Worm (Caenorhabditis elegans): ENCODE measurements around the gene ZK177.1.

DNA sequence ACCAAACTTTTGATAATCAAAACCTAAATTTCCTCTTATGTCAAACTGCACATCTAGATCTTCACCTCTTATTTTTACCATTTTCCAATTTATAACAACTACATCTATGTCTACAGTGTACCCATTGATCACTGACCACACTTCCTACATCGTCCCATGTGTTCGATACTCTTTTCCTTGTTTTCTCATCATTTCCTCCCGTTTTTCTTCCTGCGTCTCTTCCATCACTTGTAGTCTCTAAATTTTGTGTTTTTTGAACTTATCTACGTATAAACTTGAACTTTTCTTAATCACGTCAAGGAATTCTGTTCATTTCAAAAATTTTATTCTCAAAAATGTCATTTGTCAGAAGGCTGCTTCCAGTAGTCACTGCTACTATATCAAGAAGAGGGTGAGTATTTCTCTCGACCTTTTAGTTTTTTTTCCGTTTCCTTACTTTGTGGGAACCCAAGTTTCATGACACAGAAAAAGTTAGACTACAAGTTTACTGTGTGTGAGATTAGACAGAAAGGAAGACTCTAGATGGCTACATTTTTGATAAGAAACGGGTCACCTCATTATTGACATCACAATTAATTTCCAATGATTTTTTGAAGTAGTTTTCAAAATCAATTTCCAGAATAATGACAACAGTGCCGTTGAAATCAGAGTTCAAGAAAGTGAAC, 44.3 kb downstream of the ZK177.1 start:
- TF ChIP-seq xbp-1 (tag; optimal IDR thresholded peaks at IDR 0.05), result no peak
- TF ChIP-seq efl-1 (optimal IDR thresholded peaks at IDR 0.05), result no peak
- TF ChIP-seq efl-1 (GFP tag; optimal IDR thresholded peaks at IDR 0.05 in 1 of 2), result peak in 1 of 2 experiments; percentile 85
- TF ChIP-seq ztf-11 (tag; optimal IDR thresholded peaks at IDR 0.05), result no peak
- TF ChIP-seq fkh-10 (GFP tag; optimal IDR thresholded peaks at IDR 0.05), result no peak
- no peak for TF ChIP-seq mep-1 (tag; optimal IDR thresholded peaks at IDR 0.05)
- TF ChIP-seq aly-2 (tag; optimal IDR thresholded peaks at IDR 0.05), result no peak
- no peak for TF ChIP-seq dpl-1 (GFP tag; optimal IDR thresholded peaks at IDR 0.05)
- no peak for TF ChIP-seq nhr-237 (tag; optimal IDR thresholded peaks at IDR 0.05)
- no peak for TF ChIP-seq unc-62 (GFP tag; optimal IDR thresholded peaks at IDR 0.05)
- TF ChIP-seq snu-23 (GFP tag; optimal IDR thresholded peaks at IDR 0.05), result peak; percentile 81
- TF ChIP-seq snpc-4 (tag; optimal IDR thresholded peaks at IDR 0.05), result no peak
